Worm (Caenorhabditis elegans): Measurements from ENCODE around the gene F55H2.7.

Gene F55H2.7

ce11 chrIII:9488027-9488426 is 28.0 kb downstream of the F55H2.7 start:
- TF ChIP-seq daf-12 (tag; optimal IDR thresholded peaks at IDR 0.05): no peak
- no peak for TF ChIP-seq ceh-28 (tag; optimal IDR thresholded peaks at IDR 0.05)
- TF ChIP-seq Y5F2A.4 (GFP tag; optimal IDR thresholded peaks at IDR 0.05): no peak

ce11 chrIII:9487454-9487853 is 28.6 kb downstream of the F55H2.7 start:
- peak; percentile 66 for TF ChIP-seq pqm-1 (tag; optimal IDR thresholded peaks at IDR 0.05)
- peak; percentile 54 for TF ChIP-seq nhr-77 (tag; optimal IDR thresholded peaks at IDR 0.05)
- TF ChIP-seq nhr-28 (tag; optimal IDR thresholded peaks at IDR 0.05): peak; percentile 53
- no peak for TF ChIP-seq nhr-10 (tag; optimal IDR thresholded peaks at IDR 0.05)
- no peak for TF ChIP-seq F10B5.3 (tag; optimal IDR thresholded peaks at IDR 0.05)
- peak; percentile 31 for TF ChIP-seq hlh-11 (tag; optimal IDR thresholded peaks at IDR 0.05)
- no peak for TF ChIP-seq daf-16 (GFP tag; optimal IDR thresholded peaks at IDR 0.05)
- TF ChIP-seq daf-16 (tag; optimal IDR thresholded peaks at IDR 0.05): peak; percentile 85
- TF ChIP-seq attf-4 (tag; optimal IDR thresholded peaks at IDR 0.05): no peak
- TF ChIP-seq dve-1 (tag; optimal IDR thresholded peaks at IDR 0.05; ENCODE audit: insufficient read depth): peak; percentile 67
- TF ChIP-seq dmd-6 (GFP tag; IDR thresholded peaks at IDR 0.05): peak; percentile 53

ce11 chrIII:9485373-9485772 is 30.7 kb downstream of the F55H2.7 start, which contains the start of gene bre-3:
TSS of gene bre-3 (minus strand) at chrIII:9485473.
- TF ChIP-seq aha-1 (tag): peak; percentile 69
- TF ChIP-seq nhr-10 (tag; optimal IDR thresholded peaks at IDR 0.05): no peak

- TF ChIP-seq rbr-2 (tag; optimal IDR thresholded peaks at IDR 0.05) (peak; percentile 18), lin-39 (tag; optimal IDR thresholded peaks at IDR 0.05) (no peak), mes-2 (tag; optimal IDR thresholded peaks at IDR 0.05; ENCODE audit: poor library complexity, severe bottlenecking) (peak; percentile 34), nhr-48 (tag; optimal IDR thresholded peaks at IDR 0.05) (peak; percentile 3), php-3 (GFP tag; IDR thresholded peaks at IDR 0.05) (no peak), unc-62 (GFP tag; optimal IDR thresholded peaks at IDR 0.05 in 1 of 2) (peak in 1 of 2 experiments; percentile 23), unc-62 (tag; optimal IDR thresholded peaks at IDR 0.05) (no peak), mep-1 (tag; optimal IDR thresholded peaks at IDR 0.05) (peak; percentile 4), nhr-11 (tag; optimal IDR thresholded peaks at IDR 0.05) (peak; percentile 21), ctbp-1 (GFP tag; IDR thresholded peaks at IDR 0.05) (no peak)
Measured at ce11 chrIII:9483716-9484115, 32.3 kb downstream of the F55H2.7 start.

- no peak for TF ChIP-seq Y75B8A.6 (GFP tag; IDR thresholded peaks at IDR 0.05)
- TF ChIP-seq sdz-12 (GFP tag; optimal IDR thresholded peaks at IDR 0.05): no peak
- no peak for TF ChIP-seq ceh-28 (tag; optimal IDR thresholded peaks at IDR 0.05)
- TF ChIP-seq aha-1 (tag): peak; percentile 73
- peak in 1 of 2 experiments; percentile 17 for TF ChIP-seq lsy-2 (tag; optimal IDR thresholded peaks at IDR 0.05)
Measured at ce11 chrIII:9482423-9482993, 33.5 kb downstream of the F55H2.7 start.

- TF ChIP-seq aha-1 (tag) (no peak), dmd-6 (GFP tag; IDR thresholded peaks at IDR 0.05) (peak; percentile 40; the same call in 1 of the 2 replicates), nhr-41 (GFP tag; IDR thresholded peaks at IDR 0.05) (no peak), dve-1 (tag; optimal IDR thresholded peaks at IDR 0.05; ENCODE audit: insufficient read depth) (peak; percentile 7)
Measured at ce11 chrIII:9476564-9476963, 39.5 kb downstream of the F55H2.7 start.

- TF ChIP-seq unc-62 (GFP tag; optimal IDR thresholded peaks at IDR 0.05 in 1 of 2) (peak in 1 of 2 experiments; percentile 19), unc-62 (tag; optimal IDR thresholded peaks at IDR 0.05) (no peak), lin-38 (GFP tag; IDR thresholded peaks at IDR 0.05) (no peak), nhr-48 (tag; optimal IDR thresholded peaks at IDR 0.05) (peak; percentile 40), pha-4 (GFP tag; IDR thresholded peaks at IDR 0.05) (no peak), pha-4 (tag; optimal IDR thresholded peaks at IDR 0.05) (no peak), mep-1 (tag; optimal IDR thresholded peaks at IDR 0.05) (peak; percentile 37), sdz-12 (GFP tag; optimal IDR thresholded peaks at IDR 0.05) (no peak), hlh-11 (tag; optimal IDR thresholded peaks at IDR 0.05) (peak; percentile 71), dmd-6 (GFP tag; IDR thresholded peaks at IDR 0.05) (peak; percentile 77), pqm-1 (tag; optimal IDR thresholded peaks at IDR 0.05) (peak; percentile 89), nhr-28 (tag; optimal IDR thresholded peaks at IDR 0.05) (peak; percentile 74), zag-1 (tag; optimal IDR thresholded peaks at IDR 0.05) (no peak), dve-1 (tag; optimal IDR thresholded peaks at IDR 0.05; ENCODE audit: insufficient read depth) (peak; percentile 26), nhr-77 (tag; optimal IDR thresholded peaks at IDR 0.05) (peak; percentile 35), daf-16 (GFP tag; optimal IDR thresholded peaks at IDR 0.05) (no peak), daf-16 (tag; optimal IDR thresholded peaks at IDR 0.05) (peak; percentile 2), mes-2 (tag; optimal IDR thresholded peaks at IDR 0.05; ENCODE audit: poor library complexity, severe bottlenecking) (peak; percentile 36), duxl-1 (tag; optimal IDR thresholded peaks at IDR 0.05; ENCODE audit: poor library complexity) (peak; percentile 10), zip-11 (GFP tag; IDR thresholded peaks at IDR 0.05) (no peak)
Measured at ce11 chrIII:9474501-9474900, 41.5 kb downstream of the F55H2.7 start.

Measured in whole organism, L4 larva.